Worm (Caenorhabditis elegans) whole organism, young adult: ENCODE data around the gene stip-1.
A peak's percentile ranks its signal among the peaks of the same experiment; 100 is the strongest.

Experiments
- B0261.1 ChIP-seq: sonication (generic microtip); optimal IDR thresholded peaks from 2 replicates; lab custom pipeline; 2016; ENCODE audit warnings: mild to moderate bottlenecking, missing genetic modification characterization, moderate library complexity, missing compliant biosample characterization
- F22D6.2 ChIP-seq: sonication (generic microtip); optimal IDR thresholded peaks from 2 replicates; lab custom pipeline; 2016; ENCODE audit warnings: mild to moderate bottlenecking, missing genetic modification characterization, missing compliant biosample characterization
- F23B12.7 ChIP-seq: sonication (generic microtip); optimal IDR thresholded peaks from 2 replicates; lab custom pipeline; 2017; ENCODE audit warnings: missing genetic modification characterization, mild to moderate bottlenecking, missing compliant biosample characterization, antibody characterized with exemption, moderate library complexity; ENCODE audit not compliant: insufficient read depth
- F33H1.4 ChIP-seq: fragments of 200-800 bp; sonication (Bioruptor generic); IDR thresholded peaks from 2 replicates; pipeline ENCODE4 v1.3.6; 2022; ENCODE audit warnings: missing genetic modification reagents, missing genetic modification characterization, missing compliant biosample characterization
- F39B2.1 ChIP-seq: fragments of 200-800 bp; sonication (Bioruptor generic); IDR thresholded peaks from 2 replicates; pipeline ENCODE4 v1.3.6; 2022; ENCODE audit warnings: missing genetic modification reagents, missing genetic modification characterization, missing compliant biosample characterization
- F55B11.4 ChIP-seq: sonication (generic microtip); optimal IDR thresholded peaks from 2 replicates; lab custom pipeline; 2016; ENCODE audit warnings: missing compliant biosample characterization, missing genetic modification characterization, borderline replicate concordance; ENCODE audit not compliant: insufficient read depth
- K11D2.4 ChIP-seq: fragments of 200-800 bp; sonication (Bioruptor generic); IDR thresholded peaks from 2 replicates; pipeline ENCODE4 v1.3.6; 2022; ENCODE audit warnings: missing genetic modification reagents, missing genetic modification characterization, missing compliant biosample characterization
- Y53G8AR.9 ChIP-seq: fragments of 200-800 bp; sonication (Bioruptor generic); conservative IDR thresholded peaks from 2 replicates; pipeline ENCODE4 v1.3.6; 2022; ENCODE audit warnings: missing genetic modification reagents, missing genetic modification characterization, missing compliant biosample characterization
- Y67H2A.10 ChIP-seq: fragments of 200-800 bp; sonication (Bioruptor generic); conservative IDR thresholded peaks from 2 replicates; pipeline ENCODE4 v1.3.6; 2022; ENCODE audit warnings: missing genetic modification reagents, missing genetic modification characterization, missing compliant biosample characterization
- Y79H2A.3 ChIP-seq: fragments of 200-800 bp; sonication (Bioruptor generic); conservative IDR thresholded peaks from 2 replicates; pipeline ENCODE4 v1.3.6; 2022; ENCODE audit warnings: missing genetic modification reagents, missing genetic modification characterization, missing compliant biosample characterization
- ZK185.1 ChIP-seq: sonication (generic microtip); optimal IDR thresholded peaks from 2 replicates; lab custom pipeline; 2016; ENCODE audit warnings: mild to moderate bottlenecking, missing genetic modification characterization, missing compliant biosample characterization; ENCODE audit not compliant: poor library complexity, severe bottlenecking
- akir-1 ChIP-seq: fragments of 200-800 bp; sonication (Bioruptor generic); optimal IDR thresholded peaks from 2 replicates; lab custom pipeline; 2018; ENCODE audit warnings: mild to moderate bottlenecking, missing genetic modification characterization, moderate library complexity, missing compliant biosample characterization
- ama-1 ChIP-seq, 3 experiments: fragments of 150-350 bp in 1 of 3; sonication (generic microtip) in 2 of 3; optimal IDR thresholded peaks; 2 replicates each; lab custom pipeline; 2014 to 2018; ENCODE audit warnings: missing biosample characterization in 2 of 3, missing genetic modification characterization in 2 of 3, missing genetic modification reagents in 2 of 3
- attf-3 ChIP-seq: fragments of 200-800 bp; sonication (Bioruptor generic); conservative IDR thresholded peaks from 2 replicates; pipeline ENCODE4 v1.3.6; 2022; ENCODE audit warnings: missing genetic modification reagents, missing genetic modification characterization, missing compliant biosample characterization
- bed-2 ChIP-seq: fragments of 200-800 bp; sonication (Bioruptor generic); IDR thresholded peaks from 2 replicates; pipeline ENCODE4 v1.3.6; 2022; ENCODE audit warnings: missing genetic modification reagents, missing genetic modification characterization, missing compliant biosample characterization
- ceh-40 ChIP-seq: fragments of 200-800 bp; sonication (Bioruptor generic); IDR thresholded peaks from 2 replicates; pipeline ENCODE4 v1.3.6; 2022; ENCODE audit warnings: missing genetic modification characterization, missing compliant biosample characterization
- chd-7 ChIP-seq: sonication (generic microtip); optimal IDR thresholded peaks from 2 replicates; lab custom pipeline; 2016; ENCODE audit warnings: mild to moderate bottlenecking, missing genetic modification characterization, moderate library complexity, missing compliant biosample characterization
- die-1 ChIP-seq: sonication (generic microtip); optimal IDR thresholded peaks from 2 replicates; lab custom pipeline; 2016; ENCODE audit warnings: missing genotype, mild to moderate bottlenecking, missing genetic modification characterization, missing compliant biosample characterization
- dox-1 ChIP-seq: fragments of 200-800 bp; sonication (Bioruptor generic); IDR thresholded peaks from 2 replicates; pipeline ENCODE4 v1.3.6; 2022; ENCODE audit warnings: missing genetic modification reagents, missing genetic modification characterization, missing compliant biosample characterization
- dpff-1 ChIP-seq: sonication (generic microtip); optimal IDR thresholded peaks from 2 replicates; lab custom pipeline; 2017; ENCODE audit warnings: mild to moderate bottlenecking, missing genetic modification characterization, missing compliant biosample characterization
- efl-1 ChIP-seq: fragments of 150-350 bp; optimal IDR thresholded peaks from 2 replicates; lab custom pipeline; 2014; ENCODE audit warnings: missing biosample characterization, missing genetic modification reagents, missing genetic modification characterization
- egrh-3 ChIP-seq: fragments of 200-800 bp; sonication (Bioruptor generic); IDR thresholded peaks from 2 replicates; pipeline ENCODE4 v1.3.6; 2022; ENCODE audit warnings: missing genetic modification reagents, missing genetic modification characterization, missing compliant biosample characterization
- fkh-3 ChIP-seq: sonication (generic microtip); optimal IDR thresholded peaks from 2 replicates; lab custom pipeline; 2016; ENCODE audit warnings: mild to moderate bottlenecking, missing genetic modification characterization, missing compliant biosample characterization
- gei-17 ChIP-seq: fragments of 200-800 bp; sonication (Bioruptor generic); optimal IDR thresholded peaks from 2 replicates; lab custom pipeline; 2018; ENCODE audit warnings: mild to moderate bottlenecking, missing genetic modification characterization, missing compliant biosample characterization
- hlh-26 ChIP-seq: fragments of 200-800 bp; sonication (Bioruptor generic); conservative IDR thresholded peaks from 2 replicates; pipeline ENCODE4 v1.3.6; 2022; ENCODE audit warnings: missing genetic modification reagents, missing genetic modification characterization, missing compliant biosample characterization
- hmg-20 ChIP-seq: fragments of 200-800 bp; sonication (Bioruptor generic); IDR thresholded peaks from 2 replicates; pipeline ENCODE4 v1.3.6; 2022; ENCODE audit warnings: missing genetic modification reagents, missing genetic modification characterization, missing compliant biosample characterization
- hrde-1 ChIP-seq: sonication (generic microtip); optimal IDR thresholded peaks from 2 replicates; lab custom pipeline; 2016; ENCODE audit warnings: missing genetic modification characterization, mild to moderate bottlenecking, missing compliant biosample characterization, moderate library complexity, missing genotype, missing genetic modification reagents, borderline replicate concordance
- hsf-1 ChIP-seq: fragments of 200-800 bp; sonication (Bioruptor generic); IDR thresholded peaks from 2 replicates; pipeline ENCODE4 v1.3.6; 2022; ENCODE audit warnings: missing genetic modification reagents, missing genetic modification characterization, missing compliant biosample characterization
- lag-1 ChIP-seq: fragments of 200-800 bp; sonication (Bioruptor generic); IDR thresholded peaks from 2 replicates; pipeline ENCODE4 v1.3.6; 2022; ENCODE audit warnings: missing genetic modification reagents, missing genetic modification characterization, missing compliant biosample characterization
- lin-35 ChIP-seq, 3 experiments: fragments of 150-350 bp in 2 of 3; sonication (generic microtip) in 1 of 3; optimal IDR thresholded peaks; 2 replicates each; lab custom pipeline; 2014 to 2018; ENCODE audit warnings: missing biosample characterization in 3 of 3, missing genetic modification characterization in 3 of 3, missing genetic modification reagents in 3 of 3
- lsy-27 ChIP-seq: sonication (generic microtip); optimal IDR thresholded peaks from 2 replicates; lab custom pipeline; 2017; ENCODE audit warnings: missing genetic modification characterization, mild to moderate bottlenecking, missing compliant biosample characterization, antibody characterized with exemption, missing genotype, borderline replicate concordance; ENCODE audit not compliant: insufficient read depth
- madf-3 ChIP-seq: fragments of 200-800 bp; sonication (Bioruptor generic); IDR thresholded peaks from 2 replicates; pipeline ENCODE4 v1.3.6; 2022; ENCODE audit warnings: missing genetic modification reagents, missing genetic modification characterization, missing compliant biosample characterization
- madf-6 ChIP-seq: fragments of 200-800 bp; sonication (Bioruptor generic); IDR thresholded peaks from 2 replicates; pipeline ENCODE4 v1.3.6; 2022; ENCODE audit warnings: missing genetic modification reagents, missing genetic modification characterization, missing compliant biosample characterization
- mcd-1 ChIP-seq: fragments of 200-800 bp; sonication (Bioruptor generic); IDR thresholded peaks from 2 replicates; pipeline ENCODE4 v1.3.6; 2022; ENCODE audit warnings: missing genetic modification reagents, missing genetic modification characterization, missing compliant biosample characterization
- mes-4 ChIP-seq: sonication (generic microtip); optimal IDR thresholded peaks from 2 replicates; lab custom pipeline; 2016; ENCODE audit warnings: missing genotype, missing genetic modification characterization, missing compliant biosample characterization
- nhr-120 ChIP-seq: fragments of 200-800 bp; sonication (Bioruptor generic); IDR thresholded peaks from 2 replicates; pipeline ENCODE4 v1.3.6; 2022; ENCODE audit warnings: missing genetic modification characterization, missing compliant biosample characterization
- nhr-179 ChIP-seq: sonication (generic microtip); optimal IDR thresholded peaks from 2 replicates; lab custom pipeline; 2016; ENCODE audit warnings: mild to moderate bottlenecking, missing genetic modification characterization, missing compliant biosample characterization
- nhr-27 ChIP-seq: fragments of 200-800 bp; sonication (Bioruptor generic); optimal IDR thresholded peaks from 2 replicates; lab custom pipeline; 2018; ENCODE audit warnings: mild to moderate bottlenecking, missing genetic modification characterization, moderate library complexity, missing compliant biosample characterization
- nhr-90 ChIP-seq: sonication (generic microtip); optimal IDR thresholded peaks from 2 replicates; lab custom pipeline; 2016; ENCODE audit warnings: missing genotype, mild to moderate bottlenecking, missing genetic modification characterization, missing compliant biosample characterization
- repo-1 ChIP-seq: sonication (generic microtip); optimal IDR thresholded peaks from 2 replicates; lab custom pipeline; 2017; ENCODE audit warnings: mild to moderate bottlenecking, missing genetic modification characterization, missing compliant biosample characterization
- sdz-38 ChIP-seq: sonication (generic microtip); optimal IDR thresholded peaks from 2 replicates; lab custom pipeline; 2016; ENCODE audit warnings: missing genotype, missing genetic modification characterization, missing compliant biosample characterization
- snpc-4 ChIP-seq, 5 experiments: fragments of 150-350 bp in 1 of 5; sonication (generic microtip) in 4 of 5; optimal IDR thresholded peaks; 2 replicates each; lab custom pipeline; 2014 to 2018; ENCODE audit warnings: missing genetic modification characterization in 5 of 5, missing biosample characterization in 3 of 5, antibody characterized with exemption in 2 of 5, mild to moderate bottlenecking in 2 of 5, missing compliant biosample characterization in 2 of 5, missing genotype in 2 of 5, moderate library complexity in 2 of 5, missing genetic modification reagents in 1 of 5
- unc-130 ChIP-seq: sonication (generic microtip); optimal IDR thresholded peaks from 2 replicates; lab custom pipeline; 2016; ENCODE audit warnings: missing genetic modification reagents, missing genetic modification characterization, missing compliant biosample characterization
- unc-62 ChIP-seq: fragments of 150-350 bp; optimal IDR thresholded peaks from 2 replicates; lab custom pipeline; 2014; ENCODE audit warnings: missing biosample characterization, missing genetic modification reagents, missing genetic modification characterization
- xnd-1 ChIP-seq: sonication (generic microtip); optimal IDR thresholded peaks from 2 replicates; lab custom pipeline; 2016; ENCODE audit warnings: missing genotype, missing genetic modification reagents, missing genetic modification characterization, missing compliant biosample characterization
- ztf-18 ChIP-seq: sonication (generic microtip); optimal IDR thresholded peaks from 2 replicates; lab custom pipeline; 2016; ENCODE audit warnings: missing genotype, mild to moderate bottlenecking, missing genetic modification characterization, missing compliant biosample characterization
- ztf-26 ChIP-seq: sonication (generic microtip); optimal IDR thresholded peaks from 2 replicates; lab custom pipeline; 2017; ENCODE audit warnings: missing genetic modification characterization, missing compliant biosample characterization

stip-1 gene

ce11 chrII:10300954-10301353 lies 48.9 kb downstream of the stip-1 start, which contains the start of gene mdt-22 (continued):
- peak; percentile 81 for TF ChIP-seq efl-1
- TF ChIP-seq hrde-1 (tag; lab: Kevin White, UChicago): no peak
- TF ChIP-seq F23B12.7 (tag; lab: Kevin White, UChicago): peak; percentile 42
- TF ChIP-seq ceh-40 (GFP tag; lab: Robert Waterston, UW): no peak
- TF ChIP-seq unc-62 (GFP tag; lab: Kevin White, UChicago): no peak
- no peak for TF ChIP-seq dpff-1
- TF ChIP-seq nhr-120 (GFP tag; lab: Robert Waterston, UW): no peak
- TF ChIP-seq ztf-26 (tag; lab: Kevin White, UChicago): no peak
- peak; percentile 20 to 90 (median 73) for TF ChIP-seq lin-35 (GFP tag; optimal IDR thresholded peaks at IDR 0.05; lab: Kevin White, UChicago)
- TF ChIP-seq fkh-3 (tag; lab: Kevin White, UChicago): no peak
- no peak for TF ChIP-seq F22D6.2 (tag; lab: Kevin White, UChicago)
- peak; percentile 58; the same call in 1 of the 2 replicates for TF ChIP-seq hsf-1 (GFP tag; lab: Robert Waterston, UW)
- TF ChIP-seq Y79H2A.3: 0 out of 2 replicates have a peak, but pooled peaks have one; percentile 41
- TF ChIP-seq F33H1.4 (GFP tag; lab: Robert Waterston, UW): peak; percentile 60
- TF ChIP-seq mes-4: no peak
- TF ChIP-seq chd-7 (tag; lab: Kevin White, UChicago): peak; percentile 70
- TF ChIP-seq ama-1 (optimal IDR thresholded peaks at IDR 0.05; lab: Kevin White, UChicago): peak; percentile 22
- TF ChIP-seq ama-1 (GFP tag; optimal IDR thresholded peaks at IDR 0.05; lab: Kevin White, UChicago): peak in 1 of 2 experiments; percentile 39
- no peak for TF ChIP-seq F39B2.1 (GFP tag; lab: Robert Waterston, UW)
- no peak for TF ChIP-seq F55B11.4
- TF ChIP-seq madf-6 (GFP tag; lab: Robert Waterston, UW): peak; percentile 83
- TF ChIP-seq bed-2: no peak
- TF ChIP-seq xnd-1 (tag; lab: Kevin White, UChicago): peak; percentile 45
- TF ChIP-seq repo-1: peak; percentile 77
- TF ChIP-seq ZK185.1 (tag; lab: Kevin White, UChicago): peak; percentile 66
- peak; percentile 78 for TF ChIP-seq mcd-1 (GFP tag; lab: Robert Waterston, UW)
- TF ChIP-seq die-1 (tag; lab: Kevin White, UChicago): peak; percentile 25
- peak; percentile 73 for TF ChIP-seq K11D2.4 (GFP tag; lab: Robert Waterston, UW)
- TF ChIP-seq nhr-179 (tag; lab: Kevin White, UChicago): no peak
- TF ChIP-seq nhr-27 (tag; lab: Kevin White, UChicago): no peak
- peak; percentile 55; the same call in 1 of the 2 replicates for TF ChIP-seq attf-3 (GFP tag; lab: Robert Waterston, UW)
- peak; percentile 60 for TF ChIP-seq ztf-18 (tag; lab: Kevin White, UChicago)
- TF ChIP-seq sdz-38: no peak
- TF ChIP-seq Y67H2A.10 (GFP tag; lab: Robert Waterston, UW): no peak
- TF ChIP-seq lag-1: no peak
- TF ChIP-seq unc-130 (GFP tag; lab: Kevin White, UChicago): no peak
- TF ChIP-seq lsy-27 (tag; lab: Kevin White, UChicago): no peak
- TF ChIP-seq hmg-20: no peak
- no peak for TF ChIP-seq gei-17 (GFP tag; lab: Kevin White, UChicago)
- no peak for TF ChIP-seq Y53G8AR.9 (GFP tag; lab: Robert Waterston, UW)
- peak; percentile 39 for TF ChIP-seq B0261.1
- TF ChIP-seq nhr-90 (tag; lab: Kevin White, UChicago): peak; percentile 17
- peak; percentile 76; the same call in 1 of the 2 replicates for TF ChIP-seq dox-1 (GFP tag; lab: Robert Waterston, UW)
- no peak for TF ChIP-seq hlh-26
- no peak for TF ChIP-seq egrh-3
- peak; percentile 85 for TF ChIP-seq madf-3 (GFP tag; lab: Robert Waterston, UW)
- peak; percentile 19 for TF ChIP-seq snpc-4 (GFP tag; optimal IDR thresholded peaks at IDR 0.05; lab: Kevin White, UChicago)
- TF ChIP-seq snpc-4 (tag; optimal IDR thresholded peaks at IDR 0.05; lab: Kevin White, UChicago): peak; percentile 42 to 70 (median 62)
- no peak for TF ChIP-seq akir-1 (GFP tag; lab: Kevin White, UChicago)
